Worm (Caenorhabditis elegans) whole organism, young adult: ENCODE measurements around the gene spp-27.

Experiments used
- B0336.3 ChIP-seq: fragments of 200-800 bp; sonication (Bioruptor generic); IDR thresholded peaks from 2 replicates; pipeline ENCODE4 v1.3.6; 2022; ENCODE audit warnings: missing genetic modification characterization, missing compliant biosample characterization
- C06A6.2 ChIP-seq: fragments of 200-800 bp; sonication (Bioruptor generic); conservative IDR thresholded peaks from 2 replicates; pipeline ENCODE4 v1.3.6; 2022; ENCODE audit warnings: missing genetic modification characterization, missing compliant biosample characterization
- D2030.7 ChIP-seq: fragments of 200-800 bp; sonication (Bioruptor generic); IDR thresholded peaks from 2 replicates; pipeline ENCODE4 v1.3.6; 2022; ENCODE audit warnings: missing genetic modification reagents, missing genetic modification characterization, missing compliant biosample characterization
- F37B4.10 ChIP-seq: fragments of 200-800 bp; sonication (Bioruptor generic); IDR thresholded peaks from 2 replicates; pipeline ENCODE4 v1.3.6; 2022; ENCODE audit warnings: missing genetic modification characterization, missing compliant biosample characterization
- K11D2.4 ChIP-seq: fragments of 200-800 bp; sonication (Bioruptor generic); IDR thresholded peaks from 2 replicates; pipeline ENCODE4 v1.3.6; 2022; ENCODE audit warnings: missing genetic modification reagents, missing genetic modification characterization, missing compliant biosample characterization
- T26A5.8 ChIP-seq: sonication (generic microtip); optimal IDR thresholded peaks from 2 replicates; lab custom pipeline; 2016; ENCODE audit warnings: missing genetic modification characterization, missing compliant biosample characterization
- Y53F4B.3 ChIP-seq: fragments of 200-800 bp; sonication (Bioruptor generic); IDR thresholded peaks from 2 replicates; pipeline ENCODE4 v1.3.6; 2022; ENCODE audit warnings: missing genetic modification reagents, missing genetic modification characterization, missing compliant biosample characterization
- Y56A3A.18 ChIP-seq: fragments of 200-800 bp; sonication (Bioruptor generic); IDR thresholded peaks from 2 replicates; pipeline ENCODE4 v1.3.6; 2022; ENCODE audit warnings: missing genetic modification reagents, missing genetic modification characterization, missing compliant biosample characterization
- akir-1 ChIP-seq: fragments of 200-800 bp; sonication (Bioruptor generic); optimal IDR thresholded peaks from 2 replicates; lab custom pipeline; 2018; ENCODE audit warnings: mild to moderate bottlenecking, missing genetic modification characterization, moderate library complexity, missing compliant biosample characterization
- ama-1 ChIP-seq, 3 experiments: fragments of 150-350 bp in 1 of 3; sonication (generic microtip) in 2 of 3; optimal IDR thresholded peaks; 2 replicates each; lab custom pipeline; 2014 to 2018; ENCODE audit warnings: missing biosample characterization in 2 of 3, missing genetic modification characterization in 2 of 3, missing genetic modification reagents in 2 of 3
- aptf-2 ChIP-seq: fragments of 200-800 bp; sonication (Bioruptor generic); conservative IDR thresholded peaks from 2 replicates; pipeline ENCODE4 v1.3.6; 2022; ENCODE audit warnings: missing genetic modification reagents, missing genetic modification characterization, missing compliant biosample characterization
- aptf-3 ChIP-seq: fragments of 200-800 bp; sonication (Bioruptor generic); IDR thresholded peaks from 2 replicates; pipeline ENCODE4 v1.3.6; 2022; ENCODE audit warnings: missing genetic modification characterization, missing compliant biosample characterization
- attf-6 ChIP-seq: fragments of 200-800 bp; sonication (Bioruptor generic); IDR thresholded peaks from 2 replicates; pipeline ENCODE4 v1.3.6; 2022; ENCODE audit warnings: missing genetic modification reagents, missing genetic modification characterization, missing compliant biosample characterization
- bed-1 ChIP-seq: fragments of 200-800 bp; sonication (Bioruptor generic); IDR thresholded peaks from 2 replicates; pipeline ENCODE4 v1.3.6; 2022; ENCODE audit warnings: missing genetic modification reagents, missing genetic modification characterization, missing compliant biosample characterization
- ceh-58 ChIP-seq: fragments of 200-800 bp; sonication (Bioruptor generic); IDR thresholded peaks from 2 replicates; pipeline ENCODE4 v1.3.6; 2022; ENCODE audit warnings: missing genetic modification characterization, missing compliant biosample characterization
- chd-7 ChIP-seq: sonication (generic microtip); optimal IDR thresholded peaks from 2 replicates; lab custom pipeline; 2016; ENCODE audit warnings: mild to moderate bottlenecking, missing genetic modification characterization, moderate library complexity, missing compliant biosample characterization
- dox-1 ChIP-seq: fragments of 200-800 bp; sonication (Bioruptor generic); IDR thresholded peaks from 2 replicates; pipeline ENCODE4 v1.3.6; 2022; ENCODE audit warnings: missing genetic modification reagents, missing genetic modification characterization, missing compliant biosample characterization
- efl-1 ChIP-seq: fragments of 150-350 bp; optimal IDR thresholded peaks from 2 replicates; lab custom pipeline; 2014; ENCODE audit warnings: missing biosample characterization, missing genetic modification reagents, missing genetic modification characterization
- egl-18 ChIP-seq: fragments of 200-800 bp; sonication (Bioruptor generic); IDR thresholded peaks from 2 replicates; pipeline ENCODE4 v1.3.6; 2022; ENCODE audit warnings: missing genetic modification reagents, missing genetic modification characterization, missing compliant biosample characterization
- egrh-3 ChIP-seq: fragments of 200-800 bp; sonication (Bioruptor generic); IDR thresholded peaks from 2 replicates; pipeline ENCODE4 v1.3.6; 2022; ENCODE audit warnings: missing genetic modification reagents, missing genetic modification characterization, missing compliant biosample characterization
- ekl-4 ChIP-seq: fragments of 200-800 bp; sonication (Bioruptor generic); IDR thresholded peaks from 2 replicates; pipeline ENCODE4 v1.3.6; 2022; ENCODE audit warnings: missing genetic modification reagents, missing genetic modification characterization, missing compliant biosample characterization
- ets-4 ChIP-seq: fragments of 200-800 bp; sonication (Bioruptor generic); optimal IDR thresholded peaks from 2 replicates; lab custom pipeline; 2018; ENCODE audit warnings: mild to moderate bottlenecking, missing genetic modification characterization, missing compliant biosample characterization
- gei-17 ChIP-seq: fragments of 200-800 bp; sonication (Bioruptor generic); optimal IDR thresholded peaks from 2 replicates; lab custom pipeline; 2018; ENCODE audit warnings: mild to moderate bottlenecking, missing genetic modification characterization, missing compliant biosample characterization
- hlh-12 ChIP-seq: sonication (generic microtip); optimal IDR thresholded peaks from 2 replicates; lab custom pipeline; 2016; ENCODE audit warnings: missing genetic modification characterization, missing compliant biosample characterization
- hlh-26 ChIP-seq: fragments of 200-800 bp; sonication (Bioruptor generic); conservative IDR thresholded peaks from 2 replicates; pipeline ENCODE4 v1.3.6; 2022; ENCODE audit warnings: missing genetic modification reagents, missing genetic modification characterization, missing compliant biosample characterization
- let-526 ChIP-seq: fragments of 200-800 bp; sonication (Bioruptor generic); IDR thresholded peaks from 2 replicates; pipeline ENCODE4 v1.3.6; 2022; ENCODE audit warnings: missing genetic modification reagents, missing genetic modification characterization, missing compliant biosample characterization
- lin-54 ChIP-seq: fragments of 200-800 bp; sonication (Bioruptor generic); optimal IDR thresholded peaks from 2 replicates; lab custom pipeline; 2018; ENCODE audit warnings: mild to moderate bottlenecking, missing genetic modification characterization, missing compliant biosample characterization
- madf-8 ChIP-seq: fragments of 200-800 bp; sonication (Bioruptor generic); conservative IDR thresholded peaks from 2 replicates; pipeline ENCODE4 v1.3.6; 2022; ENCODE audit warnings: missing genetic modification reagents, missing genetic modification characterization, missing compliant biosample characterization
- mxl-1 ChIP-seq: sonication (generic microtip); optimal IDR thresholded peaks from 2 replicates; lab custom pipeline; 2016; ENCODE audit warnings: missing genetic modification characterization, missing compliant biosample characterization
- nfya-1 ChIP-seq: sonication (generic microtip); optimal IDR thresholded peaks from 2 replicates; lab custom pipeline; 2017; ENCODE audit warnings: antibody characterized with exemption, missing compliant biosample characterization, missing genetic modification characterization, borderline replicate concordance; ENCODE audit not compliant: insufficient read depth
- nhr-120 ChIP-seq: fragments of 200-800 bp; sonication (Bioruptor generic); IDR thresholded peaks from 2 replicates; pipeline ENCODE4 v1.3.6; 2022; ENCODE audit warnings: missing genetic modification characterization, missing compliant biosample characterization
- nhr-80 ChIP-seq: sonication (generic microtip); optimal IDR thresholded peaks from 2 replicates; lab custom pipeline; 2016; ENCODE audit warnings: missing genetic modification characterization, missing compliant biosample characterization
- nhr-90 ChIP-seq: sonication (generic microtip); optimal IDR thresholded peaks from 2 replicates; lab custom pipeline; 2016; ENCODE audit warnings: missing genotype, mild to moderate bottlenecking, missing genetic modification characterization, missing compliant biosample characterization
- rcor-1 ChIP-seq: fragments of 200-800 bp; sonication (Bioruptor generic); IDR thresholded peaks from 2 replicates; pipeline ENCODE4 v1.3.6; 2022; ENCODE audit warnings: missing genetic modification reagents, missing genetic modification characterization, missing compliant biosample characterization
- snpc-1.3 ChIP-seq: sonication (generic microtip); optimal IDR thresholded peaks from 2 replicates; lab custom pipeline; 2017; ENCODE audit warnings: missing genetic modification characterization, mild to moderate bottlenecking, missing compliant biosample characterization, antibody characterized with exemption, moderate library complexity, missing genotype, missing genetic modification reagents; ENCODE audit not compliant: insufficient read depth
- snpc-3.4 ChIP-seq: sonication (generic microtip); optimal IDR thresholded peaks from 2 replicates; lab custom pipeline; 2017; ENCODE audit warnings: missing genetic modification characterization, mild to moderate bottlenecking, missing compliant biosample characterization, antibody characterized with exemption, moderate library complexity, missing genotype, missing genetic modification reagents
- somi-1 ChIP-seq: fragments of 200-800 bp; sonication (Bioruptor generic); optimal IDR thresholded peaks from 2 replicates; lab custom pipeline; 2018; ENCODE audit warnings: mild to moderate bottlenecking, missing genetic modification characterization, missing compliant biosample characterization
- unc-62 ChIP-seq: fragments of 150-350 bp; optimal IDR thresholded peaks from 2 replicates; lab custom pipeline; 2014; ENCODE audit warnings: missing biosample characterization, missing genetic modification reagents, missing genetic modification characterization
- xnd-1 ChIP-seq: sonication (generic microtip); optimal IDR thresholded peaks from 2 replicates; lab custom pipeline; 2016; ENCODE audit warnings: missing genotype, missing genetic modification reagents, missing genetic modification characterization, missing compliant biosample characterization
- zfh-2 ChIP-seq: fragments of 200-800 bp; sonication (Bioruptor generic); conservative IDR thresholded peaks from 2 replicates; pipeline ENCODE4 v1.3.6; 2022; ENCODE audit warnings: missing genetic modification reagents, missing genetic modification characterization, missing compliant biosample characterization
- zim-3 ChIP-seq: sonication (generic microtip); optimal IDR thresholded peaks from 2 replicates; lab custom pipeline; 2017; ENCODE audit warnings: mild to moderate bottlenecking, missing genetic modification characterization, moderate library complexity, missing compliant biosample characterization
- ztf-18 ChIP-seq: sonication (generic microtip); optimal IDR thresholded peaks from 2 replicates; lab custom pipeline; 2016; ENCODE audit warnings: missing genotype, mild to moderate bottlenecking, missing genetic modification characterization, missing compliant biosample characterization
- ztf-22 ChIP-seq: fragments of 200-800 bp; sonication (Bioruptor generic); optimal IDR thresholded peaks from 2 replicates; lab custom pipeline; 2018; ENCODE audit warnings: mild to moderate bottlenecking, missing genetic modification characterization, moderate library complexity, missing compliant biosample characterization
- ztf-25 ChIP-seq: fragments of 200-800 bp; sonication (Bioruptor generic); IDR thresholded peaks from 2 replicates; pipeline ENCODE4 v1.3.6; 2022; ENCODE audit warnings: missing genetic modification reagents, missing genetic modification characterization, missing compliant biosample characterization

spp-27 gene

ce11 chrV:6533030-6533429, 23.9 kb downstream of the spp-27 start, which contains the start of gene hpo-26:
hpo-26 (minus strand) TSS chrV:6533060.
- TF ChIP-seq bed-1 (GFP tag; lab: Robert Waterston, UW) (no peak), B0336.3 (no peak), gei-17 (GFP tag; lab: Kevin White, UChicago) (no peak), ztf-25 (GFP tag; lab: Robert Waterston, UW) (no peak), egrh-3 (GFP tag; lab: Robert Waterston, UW) (no peak), Y56A3A.18 (no peak), aptf-2 (GFP tag; lab: Robert Waterston, UW) (no peak), zim-3 (tag; lab: Kevin White, UChicago) (no peak), snpc-1.3 (tag; lab: Kevin White, UChicago) (no peak), somi-1 (GFP tag; lab: Kevin White, UChicago) (no peak), let-526 (no peak), snpc-3.4 (tag; lab: Kevin White, UChicago) (no peak), egl-18 (GFP tag; lab: Robert Waterston, UW) (no peak), T26A5.8 (no peak)

DNA sequence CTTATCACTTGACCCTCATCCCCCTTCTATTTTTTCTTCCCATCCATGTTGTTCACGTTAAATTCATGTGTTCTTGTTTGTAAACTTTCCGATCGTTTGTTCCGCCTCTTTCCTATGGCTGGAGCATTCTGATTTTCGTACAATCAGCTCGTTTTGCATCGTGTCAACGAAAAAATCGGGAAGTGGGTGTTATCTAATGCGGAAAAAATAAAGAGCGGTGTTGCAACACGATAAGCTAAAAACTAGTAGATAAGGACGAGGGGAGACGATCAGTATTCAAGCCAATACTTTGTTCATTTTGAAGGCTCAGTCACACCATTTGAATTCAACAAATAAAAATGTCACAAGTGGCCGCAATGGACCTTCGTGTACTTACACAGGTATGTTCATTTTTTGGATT, 32.2 kb downstream of the spp-27 start, which contains the start of gene acs-1:
acs-1 (plus strand) TSS at position 233 of the 400 bp plus-strand sequence.
- TF ChIP-seq ztf-22 (GFP tag; lab: Kevin White, UChicago) (peak; percentile 42), B0336.3 (0 out of 2 replicates have a peak, but pooled peaks have one; percentile 33), chd-7 (tag; lab: Kevin White, UChicago) (no peak), ets-4 (GFP tag; lab: Kevin White, UChicago) (peak; percentile 89), nhr-80 (tag; lab: Kevin White, UChicago) (peak; percentile 98), dox-1 (GFP tag; lab: Robert Waterston, UW) (peak; percentile 41), unc-62 (GFP tag; lab: Kevin White, UChicago) (no peak)

- TF ChIP-seq unc-62 (GFP tag; lab: Kevin White, UChicago) (peak; percentile 41), snpc-1.3 (tag; lab: Kevin White, UChicago) (no peak), nfya-1 (tag; lab: Kevin White, UChicago) (no peak), ztf-25 (GFP tag; lab: Robert Waterston, UW) (no peak), ceh-58 (GFP tag; lab: Robert Waterston, UW) (no peak), nhr-90 (tag; lab: Kevin White, UChicago) (peak; percentile 4), D2030.7 (GFP tag; lab: Robert Waterston, UW) (no peak), madf-8 (GFP tag; lab: Robert Waterston, UW) (no peak), efl-1 (GFP tag; lab: Kevin White, UChicago) (no peak), ztf-22 (GFP tag; lab: Kevin White, UChicago) (peak; percentile 83), gei-17 (GFP tag; lab: Kevin White, UChicago) (no peak), T26A5.8 (no peak), C06A6.2 (GFP tag; lab: Robert Waterston, UW) (no peak), zfh-2 (no peak), xnd-1 (tag; lab: Kevin White, UChicago) (no peak), nhr-120 (GFP tag; lab: Robert Waterston, UW) (no peak), ztf-18 (tag; lab: Kevin White, UChicago) (no peak), ama-1 (optimal IDR thresholded peaks at IDR 0.05; lab: Kevin White, UChicago) (no peak), ama-1 (GFP tag; optimal IDR thresholded peaks at IDR 0.05; lab: Kevin White, UChicago) (no peak), hlh-12 (tag; lab: Kevin White, UChicago) (no peak), ekl-4 (GFP tag; lab: Robert Waterston, UW) (no peak), aptf-2 (GFP tag; lab: Robert Waterston, UW) (no peak), mxl-1 (no peak), Y53F4B.3 (GFP tag; lab: Robert Waterston, UW) (no peak), K11D2.4 (GFP tag; lab: Robert Waterston, UW) (no peak), hlh-26 (GFP tag; lab: Robert Waterston, UW) (no peak), akir-1 (GFP tag; lab: Kevin White, UChicago) (no peak), rcor-1 (GFP tag; lab: Robert Waterston, UW) (no peak), aptf-3 (GFP tag; lab: Robert Waterston, UW) (no peak), Y56A3A.18 (no peak), lin-54 (GFP tag; lab: Kevin White, UChicago) (no peak), attf-6 (GFP tag; lab: Robert Waterston, UW) (no peak), F37B4.10 (GFP tag; lab: Robert Waterston, UW) (no peak)
These were observed 33.9 kb downstream of the spp-27 start for ce11 chrV:6522879-6523497.
